Fruit fly (Drosophila melanogaster) whole organism: Measurements from ENCODE around the gene SelT.

Source experiments
- CG8478 ChIP-seq: fragments of >200 bp; optimal IDR thresholded peaks from 2 replicates; lab custom pipeline; 2018; ENCODE audit warnings: inconsistent platforms
- Dll ChIP-seq: fragments of >200 bp; optimal IDR thresholded peaks from 2 replicates; lab custom pipeline; 2017
- EcR ChIP-seq, 2 experiments: fragments of >200 bp; optimal IDR thresholded peaks; 2 replicates each; lab custom pipeline; 2017; ENCODE audit warnings: missing biosample characterization in 2 of 2, missing genetic modification characterization in 2 of 2, missing genetic modification reagents in 2 of 2
- pan ChIP-seq: fragments of >200 bp; optimal IDR thresholded peaks from 2 replicates; lab custom pipeline; 2017
- psq ChIP-seq: fragments of >200 bp; optimal IDR thresholded peaks from 2 replicates; lab custom pipeline; 2017
- usp ChIP-seq: fragments of >200 bp; optimal IDR thresholded peaks from 2 replicates; lab custom pipeline; 2017; ENCODE audit warnings: missing biosample characterization, missing genetic modification characterization, mixed read lengths

The SelT gene

dm6 chr2L:5028091-5028490 is 17.4 kb downstream of the SelT start, which contains the start of gene vkg:
vkg (minus strand) TSS chr2L:5028191.
- TF ChIP-seq psq (no peak), EcR (GFP tag; optimal IDR thresholded peaks at IDR 0.05; lab: Kevin White, UChicago) (no peak), pan (lab: Kevin White, UChicago) (no peak), CG8478 (lab: Kevin White, UChicago) (no peak), Dll (no peak), usp (GFP tag; lab: Kevin White, UChicago) (no peak)

- TF ChIP-seq psq (no peak), CG8478 (lab: Kevin White, UChicago) (no peak), Dll (no peak), pan (lab: Kevin White, UChicago) (no peak), usp (GFP tag; lab: Kevin White, UChicago) (no peak), EcR (GFP tag; optimal IDR thresholded peaks at IDR 0.05; lab: Kevin White, UChicago) (no peak)
Measured at dm6 chr2L:5029049-5029808, 18.5 kb downstream of the SelT start, which contains the start of gene Col4a1. Col4a1 (plus strand) TSS chr2L:5029609.

DNA sequence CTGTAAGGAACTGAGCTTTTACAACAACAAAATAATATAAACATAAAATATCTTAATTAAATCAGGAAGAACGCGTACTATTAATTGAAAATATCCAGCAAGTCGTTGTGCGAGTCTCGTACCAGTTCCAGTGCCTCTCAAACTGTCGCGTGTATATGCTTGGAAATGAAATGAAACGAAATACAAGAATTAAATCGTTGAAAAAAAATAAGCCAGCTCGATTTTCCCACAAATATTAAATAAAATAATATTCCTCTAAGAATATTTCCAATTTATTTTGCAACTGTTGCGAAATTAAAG is 19.0 kb downstream of the SelT start:
- no peak for TF ChIP-seq CG8478 (lab: Kevin White, UChicago)
- no peak for TF ChIP-seq pan (lab: Kevin White, UChicago)
- no peak for TF ChIP-seq EcR (GFP tag; optimal IDR thresholded peaks at IDR 0.05; lab: Kevin White, UChicago)
- TF ChIP-seq psq: no peak
- no peak for TF ChIP-seq usp (GFP tag; lab: Kevin White, UChicago)
- TF ChIP-seq Dll: no peak

- TF ChIP-seq psq (no peak), CG8478 (lab: Kevin White, UChicago) (no peak), pan (lab: Kevin White, UChicago) (no peak), usp (GFP tag; lab: Kevin White, UChicago) (no peak), Dll (no peak), EcR (GFP tag; optimal IDR thresholded peaks at IDR 0.05; lab: Kevin White, UChicago) (no peak)
Measured at dm6 chr2L:5030535-5030934, 19.8 kb downstream of the SelT start.

dm6 chr2L:5031399-5031798 is 20.7 kb downstream of the SelT start:
- TF ChIP-seq usp (GFP tag; lab: Kevin White, UChicago) (no peak), Dll (no peak)

DNA sequence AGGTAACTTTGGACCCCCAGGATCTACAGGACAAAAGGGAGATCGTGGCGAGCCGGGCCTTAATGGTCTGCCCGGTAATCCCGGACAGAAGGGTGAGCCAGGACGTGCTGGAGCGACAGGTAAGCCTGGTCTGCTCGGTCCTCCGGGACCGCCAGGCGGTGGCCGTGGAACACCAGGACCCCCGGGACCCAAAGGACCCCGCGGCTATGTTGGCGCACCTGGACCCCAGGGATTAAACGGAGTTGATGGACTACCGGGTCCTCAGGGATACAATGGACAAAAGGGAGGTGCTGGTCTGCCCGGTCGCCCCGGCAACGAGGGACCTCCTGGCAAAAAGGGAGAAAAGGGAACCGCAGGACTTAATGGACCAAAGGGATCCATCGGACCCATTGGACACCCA is 21.2 kb downstream of the SelT start:
- TF ChIP-seq EcR (GFP tag; optimal IDR thresholded peaks at IDR 0.05; lab: Kevin White, UChicago) (no peak), usp (GFP tag; lab: Kevin White, UChicago) (no peak), CG8478 (lab: Kevin White, UChicago) (no peak), Dll (no peak), psq (no peak), pan (lab: Kevin White, UChicago) (no peak)

DNA sequence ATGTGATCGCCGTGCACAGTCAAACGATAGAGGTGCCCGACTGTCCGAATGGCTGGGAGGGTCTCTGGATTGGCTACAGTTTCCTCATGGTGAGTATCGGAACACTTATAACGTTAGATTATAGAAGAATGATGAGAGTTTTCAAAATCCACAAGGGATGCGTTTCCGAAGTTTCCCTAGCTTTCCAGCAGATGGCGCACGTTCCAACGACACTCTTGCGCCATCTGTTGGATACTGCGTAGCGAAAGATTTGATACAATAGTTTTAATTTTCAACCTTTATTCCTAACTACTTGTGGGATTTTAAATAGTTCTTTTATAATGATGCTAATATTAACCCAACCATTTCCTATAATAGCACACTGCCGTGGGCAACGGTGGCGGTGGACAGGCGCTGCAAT is 25.4 kb downstream of the SelT start:
- TF ChIP-seq usp (GFP tag; lab: Kevin White, UChicago): no peak

DNA sequence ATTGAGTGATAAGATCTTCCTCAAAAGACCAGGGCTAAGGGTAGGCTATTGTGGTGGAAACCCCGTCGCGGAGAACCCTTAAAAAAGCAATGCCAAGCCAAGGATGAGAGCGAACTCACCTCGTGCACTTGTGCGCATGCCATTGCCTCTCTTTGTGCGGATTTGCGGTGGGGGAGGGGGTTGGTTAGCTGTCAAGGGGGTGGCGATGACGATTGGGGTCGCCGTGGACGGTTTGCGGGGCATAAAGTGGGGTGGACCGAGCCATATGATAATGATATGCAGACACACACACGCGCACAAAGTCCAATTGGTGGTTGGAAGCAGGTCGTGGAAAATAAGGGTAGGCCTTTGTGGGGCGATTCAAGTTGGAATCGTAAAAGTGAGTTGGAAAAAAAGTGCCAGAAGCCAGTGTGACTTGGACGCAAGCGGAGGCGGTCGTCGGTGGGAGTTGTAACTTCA is 26.7 kb downstream of the SelT start, which contains the start of the genes CG14042 and SP555:
Gene CG14042, plus strand, starts transcription at position 308 of the 459 bp plus-strand sequence.
Gene SP555, plus strand, starts transcription at position 308 of the 459 bp plus-strand sequence.
- TF ChIP-seq CG8478 (lab: Kevin White, UChicago) (no peak), psq (no peak), Dll (no peak), EcR (GFP tag; optimal IDR thresholded peaks at IDR 0.05; lab: Kevin White, UChicago) (no peak), pan (lab: Kevin White, UChicago) (no peak), usp (GFP tag; lab: Kevin White, UChicago) (no peak)

- no peak for TF ChIP-seq pan (lab: Kevin White, UChicago)
- no peak for TF ChIP-seq psq
- no peak for TF ChIP-seq CG8478 (lab: Kevin White, UChicago)
- no peak for TF ChIP-seq Dll
- no peak for TF ChIP-seq usp (GFP tag; lab: Kevin White, UChicago)
- TF ChIP-seq EcR (GFP tag; optimal IDR thresholded peaks at IDR 0.05; lab: Kevin White, UChicago): no peak
Measured at dm6 chr2L:5042076-5042475, 31.4 kb downstream of the SelT start.

- TF ChIP-seq Dll (no peak), usp (GFP tag; lab: Kevin White, UChicago) (no peak), CG8478 (lab: Kevin White, UChicago) (no peak), EcR (GFP tag; optimal IDR thresholded peaks at IDR 0.05; lab: Kevin White, UChicago) (no peak), pan (lab: Kevin White, UChicago) (no peak), psq (no peak)
Measured at dm6 chr2L:5043043-5043442, 32.3 kb downstream of the SelT start, which contains the start of the genes CG33995, CG44000 and CG44001. CG33995 (plus strand) TSS chr2L:5043270. CG44000 (plus strand) TSS chr2L:5043270. CG44001 (plus strand) TSS chr2L:5043270.

- no peak for TF ChIP-seq usp (GFP tag; lab: Kevin White, UChicago)
- no peak for TF ChIP-seq CG8478 (lab: Kevin White, UChicago)
- no peak for TF ChIP-seq pan (lab: Kevin White, UChicago)
- no peak for TF ChIP-seq EcR (GFP tag; optimal IDR thresholded peaks at IDR 0.05; lab: Kevin White, UChicago)
- no peak for TF ChIP-seq psq
- no peak for TF ChIP-seq Dll
Measured at dm6 chr2L:5043495-5044146, 32.9 kb downstream of the SelT start.

dm6 chr2L:5044361-5044891 is 33.7 kb downstream of the SelT start, which contains the start of gene CG31650:
CG31650 (minus strand) TSS chr2L:5044712.
- no peak for TF ChIP-seq pan (lab: Kevin White, UChicago)
- TF ChIP-seq psq: no peak
- no peak for TF ChIP-seq usp (GFP tag; lab: Kevin White, UChicago)
- TF ChIP-seq EcR (GFP tag; optimal IDR thresholded peaks at IDR 0.05; lab: Kevin White, UChicago): no peak
- no peak for TF ChIP-seq CG8478 (lab: Kevin White, UChicago)
- no peak for TF ChIP-seq Dll
